Worm (Caenorhabditis elegans) whole organism, L4 larva: Measurements from ENCODE around the gene hcp-2.

Experiments
- Y5F2A.4 ChIP-seq: fragments of 200-800 bp; sonication (Bioruptor generic); optimal IDR thresholded peaks from 2 replicates; lab custom pipeline; 2018; ENCODE audit warnings: mild to moderate bottlenecking, missing genetic modification characterization, missing compliant biosample characterization
- Y75B8A.6 ChIP-seq: fragments of 200-800 bp; sonication (Bioruptor generic); IDR thresholded peaks from 2 replicates; pipeline ENCODE4 v1.3.6; 2022; ENCODE audit warnings: missing genetic modification reagents, missing genetic modification characterization, missing compliant biosample characterization
- aly-2 ChIP-seq: sonication (generic microtip); optimal IDR thresholded peaks from 2 replicates; lab custom pipeline; 2018; ENCODE audit warnings: missing biosample characterization, missing genetic modification characterization
- ceh-32 ChIP-seq: sonication (generic microtip); optimal IDR thresholded peaks from 2 replicates; lab custom pipeline; 2016; ENCODE audit warnings: mild to moderate bottlenecking, missing genetic modification characterization, missing compliant biosample characterization; ENCODE audit not compliant: poor library complexity
- dmd-8 ChIP-seq: fragments of 200-800 bp; sonication (Bioruptor generic); IDR thresholded peaks from 2 replicates; pipeline ENCODE4 v1.3.6; 2022; ENCODE audit warnings: missing genetic modification characterization, missing compliant biosample characterization
- lin-13 ChIP-seq: fragments of 150-350 bp; optimal IDR thresholded peaks from 2 replicates; lab custom pipeline; 2014; ENCODE audit warnings: missing biosample characterization, missing genetic modification reagents, missing genetic modification characterization
- pha-4 ChIP-seq, 2 experiments: fragments of 150-350 bp in 1 of 2; fragments of 200-800 bp in 1 of 2; sonication (Bioruptor generic) in 1 of 2; IDR thresholded peaks in 1 of 2; optimal IDR thresholded peaks in 1 of 2; 2 replicates each; pipeline versions ENCODE4 v1.3.6 to Lab custom; 2014 to 2022; ENCODE audit warnings: missing genetic modification characterization in 2 of 2, missing genetic modification reagents in 2 of 2, missing biosample characterization in 1 of 2, missing compliant biosample characterization in 1 of 2
- pqm-1 ChIP-seq: sonication (generic microtip); optimal IDR thresholded peaks from 2 replicates; lab custom pipeline; 2017; ENCODE audit warnings: missing biosample characterization, missing genetic modification characterization
- unc-62 ChIP-seq, 3 experiments: fragments of 150-350 bp in 1 of 3; sonication (generic microtip); optimal IDR thresholded peaks in 2 of 3; peaks in 1 of 3; 1 replicate in 1 of 3; 2 replicates in 2 of 3; lab custom pipeline; 2014 to 2017; ENCODE audit warnings: missing biosample characterization in 3 of 3, missing genetic modification characterization in 3 of 3, missing genetic modification reagents in 3 of 3, missing genotype in 1 of 3
- vab-7 ChIP-seq: fragments of 200-800 bp; sonication (Bioruptor generic); IDR thresholded peaks from 2 replicates; pipeline ENCODE4 v1.3.6; 2022; ENCODE audit warnings: missing genetic modification reagents, missing genetic modification characterization, missing compliant biosample characterization
- ztf-11 ChIP-seq: fragments of 150-350 bp; optimal IDR thresholded peaks from 2 replicates; lab custom pipeline; 2014; ENCODE audit warnings: missing biosample characterization, missing genetic modification characterization

DNA sequence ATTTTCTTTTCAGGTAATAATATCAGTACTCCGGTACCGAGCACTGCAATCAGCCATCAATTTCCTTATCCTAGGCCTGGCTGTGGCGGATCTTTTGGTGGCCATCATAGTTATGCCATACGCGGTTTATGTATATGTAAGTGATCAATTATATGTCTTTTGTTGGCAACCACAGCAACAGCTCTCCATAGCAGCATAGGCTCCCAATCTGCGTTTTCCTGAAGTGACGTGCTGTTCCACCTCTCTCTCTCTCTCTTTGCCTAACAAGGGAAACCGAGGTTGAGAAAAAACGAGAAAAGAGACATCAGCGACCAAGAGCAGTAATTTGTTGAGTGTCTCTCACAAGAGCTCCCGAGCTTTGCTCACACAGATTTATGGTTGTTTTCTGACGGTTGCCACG lies 36.4 kb upstream of the hcp-2 start:
- TF ChIP-seq aly-2 (tag; lab: Kevin White, UChicago) (no peak), pqm-1 (tag; lab: Kevin White, UChicago) (no peak), Y75B8A.6 (GFP tag; lab: Robert Waterston, UW) (no peak), ztf-11 (tag; lab: Kevin White, UChicago) (no peak), lin-13 (GFP tag; lab: Kevin White, UChicago) (no peak), vab-7 (no peak), ceh-32 (tag; lab: Kevin White, UChicago) (no peak), Y5F2A.4 (GFP tag; lab: Kevin White, UChicago) (no peak), pha-4 (GFP tag; IDR thresholded peaks at IDR 0.05; lab: Robert Waterston, UW) (no peak), pha-4 (tag; optimal IDR thresholded peaks at IDR 0.05; lab: Kevin White, UChicago) (no peak), unc-62 (GFP tag; optimal IDR thresholded peaks at IDR 0.05 in 1 of 2; lab: Kevin White, UChicago) (peak in 1 of 2 experiments; percentile 92), unc-62 (tag; optimal IDR thresholded peaks at IDR 0.05; lab: Kevin White, UChicago) (no peak), dmd-8 (GFP tag; lab: Robert Waterston, UW) (no peak)
